Worm (Caenorhabditis elegans): ENCODE measurements around the gene gei-3.

gei-3 gene

DNA sequence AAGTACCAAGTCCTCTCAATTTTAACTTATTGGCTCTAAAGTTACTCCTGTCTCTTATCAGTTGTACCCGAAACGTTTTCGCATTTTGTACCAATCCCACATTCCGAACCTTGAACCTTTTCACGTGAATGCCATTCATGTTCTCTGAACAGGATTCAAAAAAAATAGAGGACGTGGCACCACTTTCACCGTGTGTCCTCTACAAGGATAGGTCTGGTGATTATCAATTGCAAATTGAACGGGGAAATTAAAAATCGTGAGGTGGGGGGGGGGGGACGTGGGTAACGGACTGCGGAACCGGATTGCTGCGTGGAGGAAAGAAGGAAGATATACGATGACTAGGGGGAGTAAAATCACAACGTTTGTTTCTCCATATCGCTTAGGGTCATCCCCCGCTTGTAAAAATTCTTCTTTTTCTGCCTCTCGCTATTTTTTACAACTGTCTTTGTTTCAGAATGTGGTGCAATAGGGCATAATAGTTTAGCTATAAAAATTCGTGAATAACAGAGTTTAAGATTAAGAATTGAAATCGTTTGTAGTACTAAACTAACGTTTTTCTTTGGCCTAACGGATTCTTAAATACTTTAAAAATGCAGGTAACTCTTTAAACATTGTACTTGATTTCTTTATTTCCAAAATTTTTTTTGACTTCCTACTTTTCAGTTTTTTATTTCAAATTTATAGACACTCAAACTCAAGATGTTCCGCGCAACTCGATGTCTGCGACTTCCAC is 31.6 kb downstream of the gei-3 start, which contains the start of gene alh-13:
Gene alh-13, plus strand, starts transcription at position 683 of the 733 bp plus-strand sequence.
- TF ChIP-seq ztf-29 (GFP tag; IDR thresholded peaks at IDR 0.05) (no peak), flt-1 (GFP tag; IDR thresholded peaks at IDR 0.05) (no peak), klf-2 (GFP tag; conservative IDR thresholded peaks at IDR 0.05) (no peak), ztf-23 (GFP tag; IDR thresholded peaks at IDR 0.05) (no peak), tab-1 (GFP tag; IDR thresholded peaks at IDR 0.05) (no peak), cog-1 (tag; optimal IDR thresholded peaks at IDR 0.05) (no peak), ref-1 (GFP tag; conservative IDR thresholded peaks at IDR 0.05) (no peak), med-1 (GFP tag; optimal IDR thresholded peaks at IDR 0.05; ENCODE audit: insufficient read depth) (no peak), T22C8.4 (GFP tag; IDR thresholded peaks at IDR 0.05) (no peak)

DNA sequence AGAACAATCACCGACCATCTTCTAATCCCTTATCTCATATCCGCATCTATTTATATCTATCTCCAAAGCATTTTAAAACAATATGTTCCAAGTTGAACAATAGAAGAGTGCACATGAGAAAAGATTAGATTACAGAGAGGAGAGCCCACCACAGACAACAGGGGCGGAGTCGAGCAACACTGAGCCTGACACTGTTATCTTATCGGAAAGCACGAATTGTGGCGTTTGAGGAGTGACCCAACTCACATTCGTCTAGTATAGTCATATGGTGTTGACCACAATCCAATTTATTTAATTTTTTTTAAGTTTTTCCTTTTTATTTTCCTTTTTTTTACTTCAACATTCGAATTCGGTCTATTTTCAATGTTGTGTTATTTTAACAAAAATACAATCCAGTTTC is 32.8 kb downstream of the gei-3 start:
- no peak for TF ChIP-seq flt-1 (GFP tag; IDR thresholded peaks at IDR 0.05)

DNA sequence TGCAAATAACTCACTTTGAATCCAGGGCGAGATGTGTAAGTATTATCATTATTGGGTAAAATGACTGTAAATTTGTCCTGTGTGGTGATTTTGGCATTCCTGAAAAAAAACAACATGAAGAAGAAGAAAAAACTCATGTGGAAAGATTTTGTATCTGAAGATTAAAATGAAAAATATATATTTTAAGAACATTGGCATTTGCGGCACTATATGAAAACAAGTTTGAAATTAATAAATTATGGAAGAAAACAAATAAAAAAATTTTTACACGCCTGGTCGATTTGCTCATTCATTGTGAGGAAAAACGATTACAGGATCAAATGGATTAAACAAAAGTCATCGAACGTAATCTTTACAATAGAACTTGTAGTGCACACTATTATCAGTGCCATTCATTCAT is 43.7 kb downstream of the gei-3 start, which contains the start of gene ilc-17.1:
Gene ilc-17.1, minus strand, starts transcription at position 101 of the 400 bp plus-strand sequence.
- TF ChIP-seq ztf-23 (GFP tag; IDR thresholded peaks at IDR 0.05) (no peak), tab-1 (GFP tag; IDR thresholded peaks at IDR 0.05) (no peak), ref-1 (GFP tag; conservative IDR thresholded peaks at IDR 0.05) (no peak), klf-2 (GFP tag; conservative IDR thresholded peaks at IDR 0.05) (no peak), ztf-29 (GFP tag; IDR thresholded peaks at IDR 0.05) (no peak), T22C8.4 (GFP tag; IDR thresholded peaks at IDR 0.05) (no peak), flt-1 (GFP tag; IDR thresholded peaks at IDR 0.05) (no peak)

DNA sequence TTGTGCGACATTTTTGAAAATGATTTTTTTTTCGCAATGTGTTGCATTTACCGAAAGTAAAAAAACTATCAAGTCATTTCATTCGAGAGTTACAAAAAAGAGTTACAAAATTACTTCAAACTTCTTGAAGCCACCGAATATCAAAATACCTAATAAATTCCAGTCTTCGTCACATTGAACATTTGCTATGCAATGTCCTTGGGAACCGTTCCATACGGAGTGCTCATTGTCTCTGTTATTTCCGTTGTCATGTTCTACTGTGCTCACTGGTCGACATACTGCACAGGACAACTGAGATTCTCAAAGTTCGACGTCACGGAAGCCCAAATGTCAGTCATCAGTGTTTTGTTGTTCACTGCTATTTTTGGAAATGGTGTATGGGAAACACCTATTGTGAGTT is 49.4 kb downstream of the gei-3 start:
- no peak for TF ChIP-seq klf-2 (GFP tag; conservative IDR thresholded peaks at IDR 0.05)
- TF ChIP-seq flt-1 (GFP tag; IDR thresholded peaks at IDR 0.05), result no peak
- no peak for TF ChIP-seq T22C8.4 (GFP tag; IDR thresholded peaks at IDR 0.05)
- no peak for TF ChIP-seq tab-1 (GFP tag; IDR thresholded peaks at IDR 0.05)
- no peak for TF ChIP-seq med-1 (GFP tag; optimal IDR thresholded peaks at IDR 0.05; ENCODE audit: insufficient read depth)
- no peak for TF ChIP-seq cog-1 (tag; optimal IDR thresholded peaks at IDR 0.05)

DNA sequence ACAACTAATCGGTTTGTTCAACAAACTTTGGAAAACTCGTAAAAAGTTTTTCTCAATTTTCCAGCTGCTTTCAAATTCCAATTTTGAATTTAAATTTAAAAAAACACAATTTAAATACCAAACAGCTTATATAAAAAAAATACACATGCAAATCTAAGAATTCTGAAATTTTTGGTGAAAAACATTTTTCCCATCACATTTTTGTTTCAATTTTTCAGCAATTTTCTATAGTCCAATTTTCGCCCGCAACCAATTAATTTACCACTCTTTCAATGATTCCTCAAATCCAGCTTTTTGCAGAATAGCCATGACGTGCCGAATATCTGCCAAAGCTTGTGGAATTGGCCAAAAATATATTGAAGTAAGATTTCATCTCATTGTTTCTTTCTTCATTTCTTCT is 51.7 kb downstream of the gei-3 start, which contains the start of gene cept-1:
Gene cept-1, plus strand, starts transcription at position 301 of the 400 bp plus-strand sequence.
- no peak for TF ChIP-seq ref-1 (GFP tag; conservative IDR thresholded peaks at IDR 0.05)
- no peak for TF ChIP-seq med-1 (GFP tag; optimal IDR thresholded peaks at IDR 0.05; ENCODE audit: insufficient read depth)

DNA sequence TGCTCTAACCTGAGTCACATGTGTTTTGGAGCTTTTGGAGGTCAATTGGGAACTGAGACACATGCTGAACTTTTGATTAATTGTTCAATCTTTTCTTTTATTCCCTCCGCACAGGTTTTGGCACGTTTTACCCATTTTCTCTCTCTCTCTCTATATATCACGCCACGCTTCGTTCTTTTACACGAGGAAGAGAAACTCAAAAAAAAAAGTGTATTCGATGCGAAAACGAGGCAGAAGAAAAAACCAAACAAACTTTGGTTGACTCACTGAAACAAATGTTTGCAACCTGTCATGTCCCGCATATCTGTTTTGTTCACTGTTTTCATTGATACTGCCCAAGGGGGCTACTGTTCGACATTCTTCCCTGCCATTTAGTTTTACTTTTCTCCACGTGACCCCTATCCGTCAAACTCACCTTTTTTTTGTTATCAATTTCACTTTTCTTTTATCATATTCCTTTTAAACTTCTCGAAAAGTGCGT is 52.1 kb downstream of the gei-3 start:
- TF ChIP-seq ztf-23 (GFP tag; IDR thresholded peaks at IDR 0.05) (no peak), cog-1 (tag; optimal IDR thresholded peaks at IDR 0.05) (no peak), T22C8.4 (GFP tag; IDR thresholded peaks at IDR 0.05) (no peak), tab-1 (GFP tag; IDR thresholded peaks at IDR 0.05) (no peak), flt-1 (GFP tag; IDR thresholded peaks at IDR 0.05) (no peak), ztf-29 (GFP tag; IDR thresholded peaks at IDR 0.05) (no peak), klf-2 (GFP tag; conservative IDR thresholded peaks at IDR 0.05) (no peak), med-1 (GFP tag; optimal IDR thresholded peaks at IDR 0.05; ENCODE audit: insufficient read depth) (no peak), ref-1 (GFP tag; conservative IDR thresholded peaks at IDR 0.05) (no peak)

DNA sequence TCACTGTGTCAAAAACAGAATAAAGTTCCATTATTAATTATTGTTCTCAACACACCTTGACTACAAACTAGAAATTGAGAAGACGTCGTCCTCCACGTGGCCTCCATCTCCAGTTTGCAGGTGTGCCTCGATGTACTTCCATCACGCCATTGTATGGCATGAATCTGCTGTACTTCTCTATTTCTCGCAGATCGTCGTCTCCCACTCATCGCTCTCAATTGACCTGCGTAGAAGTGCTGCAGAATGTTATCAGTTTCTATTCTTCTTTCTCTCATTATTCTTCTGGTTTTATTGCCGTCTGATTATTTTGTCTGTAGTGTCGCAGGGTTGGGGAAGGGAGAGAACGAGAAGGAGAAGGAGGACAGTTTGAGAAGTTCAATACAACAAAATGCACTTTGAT is 53.8 kb downstream of the gei-3 start:
- no peak for TF ChIP-seq med-1 (GFP tag; optimal IDR thresholded peaks at IDR 0.05; ENCODE audit: insufficient read depth)
- no peak for TF ChIP-seq tab-1 (GFP tag; IDR thresholded peaks at IDR 0.05)
- TF ChIP-seq cog-1 (tag; optimal IDR thresholded peaks at IDR 0.05), result no peak
- TF ChIP-seq flt-1 (GFP tag; IDR thresholded peaks at IDR 0.05), result no peak
- no peak for TF ChIP-seq ztf-29 (GFP tag; IDR thresholded peaks at IDR 0.05)
- no peak for TF ChIP-seq klf-2 (GFP tag; conservative IDR thresholded peaks at IDR 0.05)
- no peak for TF ChIP-seq ref-1 (GFP tag; conservative IDR thresholded peaks at IDR 0.05)
- TF ChIP-seq ztf-23 (GFP tag; IDR thresholded peaks at IDR 0.05), result no peak

DNA sequence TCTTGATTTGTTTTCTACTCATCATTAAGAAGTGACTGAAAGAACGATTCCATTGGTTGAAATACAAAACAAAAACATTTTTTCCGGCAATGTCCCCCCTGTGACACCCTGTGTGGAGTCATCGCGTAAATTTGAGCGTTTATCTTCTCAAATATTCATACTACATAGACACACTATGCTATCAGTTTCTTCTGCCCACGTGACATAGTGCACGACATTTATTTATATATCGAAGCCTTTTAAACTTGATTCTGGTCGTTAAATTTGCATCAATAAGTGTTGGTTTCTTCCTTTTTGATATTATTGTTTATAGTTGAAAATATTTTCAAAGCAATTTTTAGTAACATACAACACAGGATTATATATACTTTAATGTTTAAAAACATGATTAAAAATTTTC is 54.4 kb downstream of the gei-3 start:
- TF ChIP-seq ztf-29 (GFP tag; IDR thresholded peaks at IDR 0.05) (no peak), ref-1 (GFP tag; conservative IDR thresholded peaks at IDR 0.05) (no peak), cog-1 (tag; optimal IDR thresholded peaks at IDR 0.05) (no peak), T22C8.4 (GFP tag; IDR thresholded peaks at IDR 0.05) (no peak), tab-1 (GFP tag; IDR thresholded peaks at IDR 0.05) (no peak), flt-1 (GFP tag; IDR thresholded peaks at IDR 0.05) (no peak), ztf-23 (GFP tag; IDR thresholded peaks at IDR 0.05) (no peak), med-1 (GFP tag; optimal IDR thresholded peaks at IDR 0.05; ENCODE audit: insufficient read depth) (no peak), klf-2 (GFP tag; conservative IDR thresholded peaks at IDR 0.05) (no peak)

DNA sequence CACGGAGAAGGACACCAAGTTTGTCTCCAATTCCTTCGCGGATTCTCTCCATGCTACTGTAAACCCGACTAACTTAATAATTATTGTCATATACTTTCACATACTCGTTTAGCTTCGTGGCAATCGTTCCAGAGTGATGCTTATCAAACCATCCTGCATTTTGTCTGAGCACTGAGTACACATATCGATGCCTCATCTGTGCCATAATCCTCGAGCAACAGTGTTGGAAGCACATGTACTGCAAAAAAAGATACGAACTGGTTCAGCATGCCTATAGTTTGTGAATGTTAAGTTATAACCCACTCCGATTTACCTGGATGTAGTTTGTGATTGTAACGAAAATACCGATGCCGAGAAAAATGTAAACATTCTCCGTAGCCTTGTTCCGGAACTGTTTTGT is 58.4 kb downstream of the gei-3 start:
- TF ChIP-seq ref-1 (GFP tag; conservative IDR thresholded peaks at IDR 0.05), result no peak
- no peak for TF ChIP-seq med-1 (GFP tag; optimal IDR thresholded peaks at IDR 0.05; ENCODE audit: insufficient read depth)
- no peak for TF ChIP-seq ztf-23 (GFP tag; IDR thresholded peaks at IDR 0.05)
- TF ChIP-seq ztf-29 (GFP tag; IDR thresholded peaks at IDR 0.05), result no peak
- TF ChIP-seq T22C8.4 (GFP tag; IDR thresholded peaks at IDR 0.05), result no peak
- no peak for TF ChIP-seq cog-1 (tag; optimal IDR thresholded peaks at IDR 0.05)
- TF ChIP-seq flt-1 (GFP tag; IDR thresholded peaks at IDR 0.05), result no peak
- no peak for TF ChIP-seq tab-1 (GFP tag; IDR thresholded peaks at IDR 0.05)
- no peak for TF ChIP-seq klf-2 (GFP tag; conservative IDR thresholded peaks at IDR 0.05)

DNA sequence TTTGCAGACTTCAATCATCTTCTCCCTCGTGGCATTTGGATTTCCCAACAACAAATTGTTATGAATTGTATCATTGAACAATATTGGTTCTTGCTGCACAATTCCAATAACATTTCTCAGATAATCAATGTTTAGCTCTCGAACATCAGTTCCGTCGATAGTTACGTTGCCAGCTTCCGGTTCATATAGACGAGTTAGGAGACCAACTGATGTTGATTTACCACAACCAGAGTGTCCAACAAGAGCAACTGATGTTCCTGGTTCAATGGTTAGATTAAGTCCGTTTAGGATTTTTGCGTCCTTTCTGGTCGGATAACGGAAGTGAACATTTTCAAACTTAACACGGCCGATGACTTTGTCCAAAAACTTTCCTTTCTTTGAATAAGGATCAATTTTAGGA is 59.4 kb downstream of the gei-3 start:
- no peak for TF ChIP-seq cog-1 (tag; optimal IDR thresholded peaks at IDR 0.05)
- TF ChIP-seq med-1 (GFP tag; optimal IDR thresholded peaks at IDR 0.05; ENCODE audit: insufficient read depth), result no peak
- no peak for TF ChIP-seq ztf-23 (GFP tag; IDR thresholded peaks at IDR 0.05)
- TF ChIP-seq ztf-29 (GFP tag; IDR thresholded peaks at IDR 0.05), result no peak
- no peak for TF ChIP-seq ref-1 (GFP tag; conservative IDR thresholded peaks at IDR 0.05)
- TF ChIP-seq tab-1 (GFP tag; IDR thresholded peaks at IDR 0.05), result no peak
- TF ChIP-seq flt-1 (GFP tag; IDR thresholded peaks at IDR 0.05), result no peak
- no peak for TF ChIP-seq klf-2 (GFP tag; conservative IDR thresholded peaks at IDR 0.05)
- TF ChIP-seq T22C8.4 (GFP tag; IDR thresholded peaks at IDR 0.05), result no peak
